Fruit fly (Drosophila melanogaster) whole organism, adult: ENCODE measurements around the gene CG15631.

Experiments used
- CG12768 ChIP-seq: fragments of 200-800 bp; sonication (Bioruptor generic); optimal IDR thresholded peaks from 2 replicates; lab custom pipeline; 2017; ENCODE audit warnings: missing biosample characterization, missing genetic modification characterization, mild to moderate bottlenecking, moderate library complexity, missing genetic modification reagents
- CG14711 ChIP-seq: fragments of 200-800 bp; sonication (Bioruptor generic); optimal IDR thresholded peaks from 2 replicates; lab custom pipeline; 2018; ENCODE audit warnings: missing biosample characterization, mild to moderate bottlenecking, missing genetic modification characterization, moderate library complexity
- CG1620 ChIP-seq: fragments of 200-800 bp; sonication (Bioruptor generic); optimal IDR thresholded peaks from 2 replicates; lab custom pipeline; 2016; ENCODE audit warnings: missing biosample characterization, missing genetic modification characterization
- CG33017 ChIP-seq: fragments of 200-800 bp; sonication (Bioruptor generic); optimal IDR thresholded peaks from 2 replicates; lab custom pipeline; 2018; ENCODE audit warnings: missing biosample characterization, mild to moderate bottlenecking, missing genetic modification characterization, moderate library complexity
- CG7045 ChIP-seq: fragments of 200-800 bp; sonication (Bioruptor generic); optimal IDR thresholded peaks from 2 replicates; lab custom pipeline; 2017; ENCODE audit warnings: missing biosample characterization, mild to moderate bottlenecking, missing genetic modification characterization
- Clk ChIP-seq: fragments of 200-800 bp; sonication (Bioruptor generic); optimal IDR thresholded peaks from 2 replicates; lab custom pipeline; 2017; ENCODE audit warnings: missing biosample characterization, missing genetic modification characterization
- Hr96 ChIP-seq: fragments of 200-800 bp; sonication (Bioruptor generic); optimal IDR thresholded peaks from 2 replicates; lab custom pipeline; 2016; ENCODE audit warnings: missing biosample characterization, missing genetic modification characterization
- Mnt ChIP-seq: fragments of 200-800 bp; sonication (Bioruptor generic); optimal IDR thresholded peaks from 2 replicates; lab custom pipeline; 2016; ENCODE audit warnings: missing biosample characterization, mild to moderate bottlenecking, missing genetic modification characterization
- cic ChIP-seq: fragments of 200-800 bp; sonication (Bioruptor generic); optimal IDR thresholded peaks from 2 replicates; lab custom pipeline; 2017; ENCODE audit warnings: missing biosample characterization, mild to moderate bottlenecking, missing genetic modification characterization, moderate library complexity
- cnc ChIP-seq, 2 experiments: fragments of >200 bp; optimal IDR thresholded peaks; 2 replicates each; lab custom pipeline; 2017
- kay ChIP-seq: fragments of 200-800 bp; sonication (Bioruptor generic); peaks from one replicate; lab custom pipeline; 2016; ENCODE audit warnings: missing biosample characterization, missing genetic modification characterization, borderline replicate concordance
- ovo ChIP-seq: fragments of 200-800 bp; sonication (Bioruptor generic); optimal IDR thresholded peaks from 2 replicates; lab custom pipeline; 2016; ENCODE audit warnings: missing biosample characterization, missing genetic modification characterization
- tj ChIP-seq: fragments of 200-800 bp; sonication (Bioruptor generic); optimal IDR thresholded peaks from 3 replicates; lab custom pipeline; 2017; ENCODE audit warnings: missing biosample characterization, mild to moderate bottlenecking, missing genetic modification characterization, moderate library complexity
- toe ChIP-seq: fragments of 200-800 bp; sonication (Bioruptor generic); optimal IDR thresholded peaks from 2 replicates; lab custom pipeline; 2016; ENCODE audit warnings: missing biosample characterization, missing genetic modification characterization

- TF ChIP-seq Mnt (GFP tag; lab: Kevin White, UChicago) (no peak), toe (no peak), Hr96 (GFP tag; lab: Kevin White, UChicago) (no peak), tj (no peak), Clk (GFP tag; lab: Kevin White, UChicago) (no peak), kay (GFP tag; lab: Kevin White, UChicago) (no peak), CG14711 (tag; lab: Kevin White, UChicago) (no peak), CG7045 (GFP tag; lab: Kevin White, UChicago) (no peak), CG1620 (no peak), cnc (optimal IDR thresholded peaks at IDR 0.05; lab: Kevin White, UChicago) (no peak), CG12768 (GFP tag; lab: Kevin White, UChicago) (no peak), CG33017 (tag; lab: Kevin White, UChicago) (no peak), cic (GFP tag; lab: Kevin White, UChicago) (no peak), ovo (GFP tag; lab: Kevin White, UChicago) (no peak)
Observed at dm6 chr2L:4726021-4726420, 8.2 kb downstream of the CG15631 start.
